Worm (Caenorhabditis elegans): Measurements from ENCODE around the gene Y69E1A.5.

DNA sequence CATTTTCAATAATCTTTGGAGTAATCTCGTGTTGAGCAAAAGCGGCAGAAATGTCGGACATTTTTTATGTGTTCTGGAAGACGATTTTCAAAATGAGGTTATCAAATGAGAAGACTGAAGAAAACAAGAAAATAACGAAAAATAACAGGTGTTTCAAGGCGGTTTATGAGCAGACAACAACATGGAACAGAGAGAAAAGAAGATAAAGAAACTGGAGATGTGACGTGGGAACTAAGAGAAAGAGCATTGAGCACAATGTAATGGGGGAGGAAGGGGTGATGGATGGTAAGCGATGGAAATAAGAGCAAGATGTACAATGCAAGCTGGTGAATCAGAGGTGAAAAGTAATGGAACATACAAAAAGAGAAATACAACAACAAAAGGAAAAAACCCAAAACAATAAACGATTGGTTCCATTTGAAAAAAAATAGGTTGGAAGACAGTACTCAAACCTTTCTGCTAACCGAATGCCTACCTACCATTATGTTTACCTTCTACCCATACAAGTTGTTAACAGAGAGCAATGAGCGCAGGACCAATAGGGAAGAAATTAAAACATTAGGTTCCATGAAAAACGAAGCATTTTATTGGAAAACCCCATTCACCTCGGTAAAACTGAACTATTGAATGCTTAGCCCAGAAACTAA, at the start of gene Y69E1A.5:
- peak; percentile 62 for TF ChIP-seq rnt-1 (tag; optimal IDR thresholded peaks at IDR 0.05)
- TF ChIP-seq fos-1 (tag; optimal IDR thresholded peaks at IDR 0.05) = no peak
- TF ChIP-seq alr-1 (tag; optimal IDR thresholded peaks at IDR 0.05; ENCODE audit: borderline replicate concordance) = no peak
- TF ChIP-seq isw-1 (GFP tag; IDR thresholded peaks at IDR 0.05) = no peak
- no peak for TF ChIP-seq lir-3 (tag; optimal IDR thresholded peaks at IDR 0.05; ENCODE audit: poor library complexity)
- no peak for TF ChIP-seq nhr-20 (tag; optimal IDR thresholded peaks at IDR 0.05)
- no peak for TF ChIP-seq nhr-77 (tag; optimal IDR thresholded peaks at IDR 0.05)
- no peak for TF ChIP-seq efl-1 (optimal IDR thresholded peaks at IDR 0.05)
- TF ChIP-seq efl-1 (GFP tag; optimal IDR thresholded peaks at IDR 0.05 in 1 of 2) = peak in 1 of 2 experiments; percentile 81
- TF ChIP-seq ceh-90 (tag; optimal IDR thresholded peaks at IDR 0.05) = no peak
- TF ChIP-seq ces-1 (GFP tag; optimal IDR thresholded peaks at IDR 0.05) = no peak
- no peak for TF ChIP-seq ets-5 (GFP tag; IDR thresholded peaks at IDR 0.05)
- no peak for TF ChIP-seq fkh-10 (GFP tag; optimal IDR thresholded peaks at IDR 0.05)
- no peak for TF ChIP-seq ztf-4 (tag; optimal IDR thresholded peaks at IDR 0.05)
